Fruit fly (Drosophila melanogaster) whole organism, embryonic: ENCODE measurements around the gene ph-d.
A peak's percentile ranks its signal among the peaks of the same experiment; 100 is the strongest.

Source experiments
- CG11695 ChIP-seq: fragments of 200-800 bp; sonication (Bioruptor generic); IDR thresholded peaks from 3 replicates; pipeline ENCODE4 v1.3.6; 2022; ENCODE audit warnings: missing biosample characterization, missing genetic modification characterization
- CG12769 ChIP-seq: fragments of 200-800 bp; sonication (Bioruptor generic); optimal IDR thresholded peaks from 2 replicates; lab custom pipeline; 2019; ENCODE audit warnings: missing biosample characterization, mild to moderate bottlenecking, missing genetic modification characterization, moderate library complexity
- CG13894 ChIP-seq: fragments of 200-800 bp; sonication (Bioruptor generic); optimal IDR thresholded peaks from 3 replicates; lab custom pipeline; 2018; ENCODE audit warnings: missing biosample characterization, mild to moderate bottlenecking, missing genetic modification characterization, moderate library complexity
- CG1602 ChIP-seq: fragments of 200-800 bp; sonication (Bioruptor generic); optimal IDR thresholded peaks from 3 replicates; lab custom pipeline; 2016; ENCODE audit warnings: missing biosample characterization, missing genetic modification characterization
- CG17361 ChIP-seq: fragments of 200-800 bp; sonication (Bioruptor generic); IDR thresholded peaks from 3 replicates; pipeline ENCODE4 v1.3.6; 2022; ENCODE audit warnings: missing biosample characterization, missing genetic modification characterization
- CG1792 ChIP-seq: fragments of 200-800 bp; sonication (Bioruptor generic); optimal IDR thresholded peaks from 2 replicates; lab custom pipeline; 2016; ENCODE audit warnings: missing biosample characterization, missing genetic modification characterization
- CG3163 ChIP-seq: fragments of 200-800 bp; sonication (Bioruptor generic); optimal IDR thresholded peaks from 3 replicates; lab custom pipeline; 2016; ENCODE audit warnings: missing biosample characterization, missing genetic modification characterization
- CG34376 ChIP-seq: fragments of 200-800 bp; sonication (Bioruptor generic); optimal IDR thresholded peaks from 2 replicates; lab custom pipeline; 2018; ENCODE audit warnings: missing biosample characterization, mild to moderate bottlenecking, missing genetic modification characterization
- CG4730 ChIP-seq: fragments of 200-800 bp; sonication (Bioruptor generic); IDR thresholded peaks from 2 replicates; pipeline ENCODE4 v1.3.6; 2022; ENCODE audit warnings: missing biosample characterization, missing genetic modification characterization
- CG9797 ChIP-seq: fragments of 200-800 bp; sonication (Bioruptor generic); optimal IDR thresholded peaks from 3 replicates; lab custom pipeline; 2018; ENCODE audit warnings: missing biosample characterization, mild to moderate bottlenecking, missing genetic modification characterization
- CkIIα-i1 ChIP-seq: fragments of 200-800 bp; sonication (Bioruptor generic); IDR thresholded peaks from 2 replicates; pipeline ENCODE4 v1.3.6; 2022; ENCODE audit warnings: missing biosample characterization, missing genetic modification characterization
- CoRest ChIP-seq: fragments of 200-800 bp; sonication (Bioruptor generic); optimal IDR thresholded peaks from 3 replicates; lab custom pipeline; 2018; ENCODE audit warnings: missing biosample characterization, mild to moderate bottlenecking, missing genetic modification characterization, moderate library complexity
- Deaf1 ChIP-seq: fragments of 200-800 bp; optimal IDR thresholded peaks from 3 replicates; lab custom pipeline; 2019; ENCODE audit warnings: missing biosample characterization, mild to moderate bottlenecking, missing genetic modification characterization, moderate library complexity
- Hey ChIP-seq: fragments of 200-800 bp; sonication (Bioruptor generic); optimal IDR thresholded peaks from 3 replicates; lab custom pipeline; 2018; ENCODE audit warnings: missing biosample characterization, mild to moderate bottlenecking, missing genetic modification characterization
- Kr ChIP-seq: fragments of 200-800 bp; sonication (Bioruptor generic); optimal IDR thresholded peaks from 2 replicates; lab custom pipeline; 2017; ENCODE audit warnings: missing biosample characterization, mild to moderate bottlenecking, missing genetic modification characterization
- Med ChIP-seq: fragments of 200-800 bp; sonication (Bioruptor generic); peaks from one replicate; lab custom pipeline; 2016; ENCODE audit warnings: missing biosample characterization, missing genetic modification characterization, mild to moderate bottlenecking, inconsistent platforms, moderate library complexity
- Pdp1 ChIP-seq, 2 experiments: fragments of 200-800 bp; sonication (Bioruptor generic); optimal IDR thresholded peaks; 3 replicates each; lab custom pipeline; 2016; ENCODE audit warnings: missing biosample characterization in 2 of 2, missing genetic modification characterization in 2 of 2, mild to moderate bottlenecking in 1 of 2, moderate library complexity in 1 of 2
- Sox100B ChIP-seq: fragments of 200-800 bp; sonication (Bioruptor generic); optimal IDR thresholded peaks from 3 replicates; lab custom pipeline; 2018; ENCODE audit warnings: missing biosample characterization, mild to moderate bottlenecking, missing genetic modification characterization
- Trl ChIP-seq, 3 experiments: fragments of >200 bp in 2 of 3; fragments of 200-800 bp in 1 of 3; sonication (Bioruptor generic) in 1 of 3; optimal IDR thresholded peaks; 2 replicates in 1 of 3; 3 replicates in 2 of 3; lab custom pipeline; 2016 to 2017; ENCODE audit warnings: missing biosample characterization in 1 of 3, missing genetic modification characterization in 1 of 3
- Xrp1 ChIP-seq: fragments of 200-800 bp; sonication (Bioruptor generic); IDR thresholded peaks from 2 replicates; pipeline ENCODE4 v1.3.6; 2022; ENCODE audit warnings: missing biosample characterization, missing genetic modification characterization
- amos ChIP-seq: fragments of 200-800 bp; sonication (Bioruptor generic); IDR thresholded peaks from 2 replicates; pipeline ENCODE4 v1.3.6; 2022; ENCODE audit warnings: missing biosample characterization, missing genetic modification characterization; ENCODE audit not compliant: partially characterized antibody
- cg ChIP-seq: fragments of 200-800 bp; sonication (Bioruptor generic); optimal IDR thresholded peaks from 3 replicates; lab custom pipeline; 2019; ENCODE audit warnings: missing biosample characterization, mild to moderate bottlenecking, missing genetic modification characterization, moderate library complexity
- chinmo ChIP-seq: fragments of 200-800 bp; sonication (Bioruptor generic); IDR thresholded peaks from 4 replicates; pipeline ENCODE4 v1.3.6; 2022; ENCODE audit warnings: missing biosample characterization, missing genetic modification characterization; ENCODE audit not compliant: partially characterized antibody
- corto ChIP-seq: fragments of 200-800 bp; sonication (Bioruptor generic); optimal IDR thresholded peaks from 2 replicates; lab custom pipeline; 2016; ENCODE audit warnings: missing biosample characterization, mild to moderate bottlenecking, missing genetic modification characterization, moderate library complexity
- cwo ChIP-seq: fragments of 200-800 bp; sonication (Bioruptor generic); optimal IDR thresholded peaks from 3 replicates; lab custom pipeline; 2017; ENCODE audit warnings: missing biosample characterization, missing genetic modification characterization, mild to moderate bottlenecking, moderate library complexity, missing genetic modification reagents
- esg ChIP-seq: fragments of 200-800 bp; sonication (Bioruptor generic); conservative IDR thresholded peaks from 2 replicates; pipeline ENCODE4 v1.3.6; 2022; ENCODE audit warnings: missing biosample characterization, missing genetic modification characterization
- exex ChIP-seq: fragments of 200-800 bp; sonication (Bioruptor generic); optimal IDR thresholded peaks from 4 replicates; lab custom pipeline; 2018; ENCODE audit warnings: missing biosample characterization, mild to moderate bottlenecking, missing genetic modification characterization, moderate library complexity
- grn ChIP-seq: fragments of 200-800 bp; sonication (Bioruptor generic); optimal IDR thresholded peaks from 3 replicates; lab custom pipeline; 2017; ENCODE audit warnings: missing biosample characterization, missing genetic modification characterization
- hth ChIP-seq: fragments of >200 bp; optimal IDR thresholded peaks from 2 replicates; lab custom pipeline; 2017; ENCODE audit warnings: inconsistent platforms
- jigr1 ChIP-seq: fragments of 200-800 bp; sonication (Bioruptor generic); IDR thresholded peaks from 3 replicates; pipeline ENCODE4 v1.3.6; 2022; ENCODE audit warnings: missing biosample characterization, missing genetic modification characterization
- kni ChIP-seq: fragments of 200-800 bp; sonication (Bioruptor generic); optimal IDR thresholded peaks from 3 replicates; lab custom pipeline; 2017; ENCODE audit warnings: mild to moderate bottlenecking, missing biosample characterization, missing genetic modification reagents, missing genetic modification characterization
- lab ChIP-seq: fragments of 200-800 bp; sonication (Bioruptor generic); optimal IDR thresholded peaks from 3 replicates; lab custom pipeline; 2017; ENCODE audit warnings: missing biosample characterization, missing genetic modification characterization, mild to moderate bottlenecking, moderate library complexity, missing genetic modification reagents
- lbe ChIP-seq: fragments of 200-800 bp; sonication (Bioruptor generic); optimal IDR thresholded peaks from 2 replicates; lab custom pipeline; 2016; ENCODE audit warnings: missing biosample characterization, mild to moderate bottlenecking, missing genetic modification characterization
- mam ChIP-seq: fragments of 200-800 bp; sonication (Bioruptor generic); optimal IDR thresholded peaks from 3 replicates; lab custom pipeline; 2016; ENCODE audit warnings: missing biosample characterization, missing genetic modification characterization
- mirr ChIP-seq: fragments of 200-800 bp; sonication (Bioruptor generic); optimal IDR thresholded peaks from 3 replicates; lab custom pipeline; 2018; ENCODE audit warnings: missing biosample characterization, mild to moderate bottlenecking, missing genetic modification characterization
- pho ChIP-seq: fragments of 200-800 bp; sonication (Bioruptor generic); optimal IDR thresholded peaks from 2 replicates; lab custom pipeline; 2016; ENCODE audit warnings: missing biosample characterization, missing genetic modification characterization
- run ChIP-seq: fragments of 200-800 bp; sonication (Bioruptor generic); optimal IDR thresholded peaks from 3 replicates; lab custom pipeline; 2018; ENCODE audit warnings: missing biosample characterization, mild to moderate bottlenecking, missing genetic modification characterization
- tgo ChIP-seq: fragments of 200-800 bp; sonication (Bioruptor generic); IDR thresholded peaks from 3 replicates; pipeline ENCODE4 v1.3.6; 2022; ENCODE audit warnings: missing biosample characterization, missing genetic modification characterization
- twi ChIP-seq: fragments of 200-800 bp; optimal IDR thresholded peaks from 2 replicates; lab custom pipeline; 2019; ENCODE audit warnings: missing biosample characterization, mild to moderate bottlenecking, missing genetic modification characterization, moderate library complexity
- vnd ChIP-seq: fragments of 200-800 bp; sonication (Bioruptor generic); IDR thresholded peaks from 3 replicates; pipeline ENCODE4 v1.3.6; 2022; ENCODE audit warnings: missing biosample characterization, missing genetic modification characterization; ENCODE audit not compliant: partially characterized antibody
- zen ChIP-seq: fragments of 200-800 bp; sonication (Bioruptor generic); optimal IDR thresholded peaks from 3 replicates; lab custom pipeline; 2018; ENCODE audit warnings: missing biosample characterization, mild to moderate bottlenecking, missing genetic modification characterization, moderate library complexity

The ph-d gene

DNA sequence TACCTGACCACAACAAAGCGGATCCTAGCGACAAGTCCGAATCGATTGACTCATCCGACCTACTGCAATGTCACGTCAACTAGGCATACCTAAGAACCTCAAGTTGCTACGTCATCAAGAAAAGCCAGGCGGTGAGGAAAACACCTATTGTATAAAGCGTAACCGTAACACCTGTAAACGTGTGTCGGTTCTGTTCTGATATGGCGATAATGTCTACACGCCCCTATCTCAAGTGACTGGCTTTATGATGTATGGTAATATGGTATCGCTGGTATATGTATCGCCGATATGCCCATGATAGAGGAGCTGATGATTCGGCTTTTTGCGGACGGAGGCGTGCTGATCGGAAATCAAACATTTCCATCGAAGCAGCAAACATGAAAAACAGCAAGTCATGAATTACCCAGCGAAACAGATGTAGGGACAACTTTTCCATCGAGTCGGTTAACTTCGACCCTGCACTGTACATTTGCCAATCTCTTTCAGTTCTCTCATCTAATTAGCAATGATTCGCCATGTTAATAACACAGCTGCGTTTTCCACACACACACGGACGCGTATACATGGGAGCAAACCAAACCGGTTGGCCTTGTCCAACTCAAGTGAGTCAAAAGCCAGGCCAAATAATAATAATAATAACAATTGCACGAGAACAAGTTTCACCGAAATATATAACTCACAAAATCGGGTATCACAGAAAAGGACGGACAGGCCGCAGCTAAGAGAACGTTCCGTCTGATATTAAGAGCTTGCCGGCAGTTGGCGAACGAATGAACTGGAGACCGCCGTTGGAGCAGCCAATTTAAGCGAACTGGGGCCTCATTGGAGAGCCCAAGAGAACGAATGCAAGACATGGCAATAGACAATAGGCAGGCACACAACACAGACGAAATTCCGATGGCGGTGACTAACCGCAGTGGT, 53.0 kb downstream of the ph-d start:
- TF ChIP-seq mirr (peak; percentile 43), hth (no peak), grn (GFP tag; lab: Kevin White, UChicago) (peak; percentile 63), Med (GFP tag; lab: Kevin White, UChicago) (peak; percentile 9), corto (GFP tag; lab: Kevin White, UChicago) (no peak), CkIIα-i1 (GFP tag; lab: Robert Waterston, UW) (no peak), vnd (GFP tag; lab: Robert Waterston, UW) (no peak), jigr1 (GFP tag; lab: Robert Waterston, UW) (no peak), cg (peak; percentile 11), esg (GFP tag; lab: Robert Waterston, UW) (no peak), chinmo (GFP tag; lab: Robert Waterston, UW) (peak; percentile 80; the same call in 1 of the 4 replicates), CG13894 (tag; lab: Kevin White, UChicago) (peak; percentile 42), Pdp1 (GFP tag; optimal IDR thresholded peaks at IDR 0.05; lab: Kevin White, UChicago) (peak in 1 of 2 experiments; percentile 71), run (tag; lab: Kevin White, UChicago) (no peak), lbe (no peak), CG12769 (tag; lab: Kevin White, UChicago) (no peak), tgo (GFP tag; lab: Robert Waterston, UW) (no peak), CG1602 (GFP tag; lab: Kevin White, UChicago) (no peak), pho (GFP tag; lab: Kevin White, UChicago) (no peak), Hey (tag; lab: Kevin White, UChicago) (peak; percentile 6), CG17361 (no peak), Trl (optimal IDR thresholded peaks at IDR 0.05; lab: Kevin White, UChicago) (peak; percentile 12 to 54), Trl (GFP tag; optimal IDR thresholded peaks at IDR 0.05; lab: Kevin White, UChicago) (no peak), CG4730 (GFP tag; lab: Robert Waterston, UW) (no peak), amos (GFP tag; lab: Robert Waterston, UW) (0 out of 2 replicates have a peak, but pooled peaks have one; percentile 6), mam (GFP tag; lab: Kevin White, UChicago) (no peak), CG3163 (GFP tag; lab: Kevin White, UChicago) (peak; percentile 78), CG1792 (no peak), twi (no peak), lab (GFP tag; lab: Kevin White, UChicago) (peak; percentile 40), Deaf1 (tag; lab: Kevin White, UChicago) (no peak), kni (GFP tag; lab: Kevin White, UChicago) (peak; percentile 53), zen (tag; lab: Kevin White, UChicago) (no peak), CG9797 (no peak), Sox100B (GFP tag; lab: Kevin White, UChicago) (no peak), exex (tag; lab: Kevin White, UChicago) (peak; percentile 28), Xrp1 (no peak), CG11695 (GFP tag; lab: Robert Waterston, UW) (no peak), cwo (peak; percentile 34), CoRest (no peak), Kr (GFP tag; lab: Kevin White, UChicago) (no peak), CG34376 (GFP tag; lab: Kevin White, UChicago) (peak; percentile 37)
